Fruit fly (Drosophila melanogaster): ENCODE measurements around the gene Sirt1.

Gene Sirt1

DNA sequence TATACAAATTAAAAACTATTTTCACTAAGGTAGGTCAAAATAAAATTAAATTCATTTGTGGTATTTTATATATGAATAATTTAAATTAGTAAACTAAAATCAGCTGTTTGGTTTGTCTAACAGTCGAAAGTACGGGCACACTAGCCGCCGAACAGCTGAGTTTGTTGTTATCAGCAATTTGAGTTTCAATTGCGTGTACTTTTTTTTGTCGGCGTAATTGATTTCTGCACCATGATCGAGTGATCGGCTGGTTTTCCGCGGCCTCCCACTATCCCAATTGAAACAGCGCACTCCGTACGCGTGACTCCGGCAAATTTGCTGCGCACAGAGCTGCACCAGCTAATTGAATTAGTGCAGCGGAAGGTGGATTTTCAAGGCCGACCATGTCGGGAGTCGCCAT is 13.7 kb downstream of the Sirt1 start, which contains the start of gene Alg7 (continued):
- TF ChIP-seq disco-r (GFP tag; optimal IDR thresholded peaks at IDR 0.05) (no peak), CG10431 (GFP tag; optimal IDR thresholded peaks at IDR 0.05) (no peak), CG9876 (GFP tag; optimal IDR thresholded peaks at IDR 0.05) (no peak), ewg (GFP tag; optimal IDR thresholded peaks at IDR 0.05) (no peak), CG17802 (tag; optimal IDR thresholded peaks at IDR 0.05) (no peak), abd-A (tag; optimal IDR thresholded peaks at IDR 0.05) (no peak), fru (optimal IDR thresholded peaks at IDR 0.05) (no peak), psq (GFP tag; optimal IDR thresholded peaks at IDR 0.05) (no peak), PHDP (tag; optimal IDR thresholded peaks at IDR 0.05) (no peak), Lim3 (GFP tag; IDR thresholded peaks at IDR 0.05) (no peak), CG18764 (GFP tag; optimal IDR thresholded peaks at IDR 0.05) (no peak), CG18619 (GFP tag; optimal IDR thresholded peaks at IDR 0.05) (no peak), CG10543 (GFP tag; optimal IDR thresholded peaks at IDR 0.05) (no peak), CG3995 (GFP tag; optimal IDR thresholded peaks at IDR 0.05) (no peak), CG12071 (GFP tag; optimal IDR thresholded peaks at IDR 0.05) (no peak), CG8944 (GFP tag; optimal IDR thresholded peaks at IDR 0.05) (no peak), CG18599 (GFP tag; optimal IDR thresholded peaks at IDR 0.05) (no peak), pb (GFP tag; optimal IDR thresholded peaks at IDR 0.05) (no peak), dati (GFP tag; IDR thresholded peaks at IDR 0.05) (no peak), wor (GFP tag; IDR thresholded peaks at IDR 0.05) (no peak), Dip2 (GFP tag; IDR thresholded peaks at IDR 0.05) (no peak), kni (GFP tag; optimal IDR thresholded peaks at IDR 0.05) (no peak), stwl (tag; optimal IDR thresholded peaks at IDR 0.05) (peak; percentile 16), Sin3A (optimal IDR thresholded peaks at IDR 0.05) (peak; percentile 1), pzg (GFP tag; optimal IDR thresholded peaks at IDR 0.05) (peak; percentile 45), odd (GFP tag; optimal IDR thresholded peaks at IDR 0.05) (no peak), CG8765 (GFP tag; IDR thresholded peaks at IDR 0.05) (no peak), ftz-f1 (GFP tag; optimal IDR thresholded peaks at IDR 0.05) (peak; percentile 91), salm (tag; optimal IDR thresholded peaks at IDR 0.05) (no peak), Neu2 (GFP tag; optimal IDR thresholded peaks at IDR 0.05; ENCODE audit: borderline replicate concordance) (no peak), CG9437 (GFP tag; optimal IDR thresholded peaks at IDR 0.05) (no peak), CG15011 (GFP tag; optimal IDR thresholded peaks at IDR 0.05) (no peak), CG17829 (tag; optimal IDR thresholded peaks at IDR 0.05) (no peak), CG3407 (GFP tag; optimal IDR thresholded peaks at IDR 0.05) (no peak), CG9797 (GFP tag; optimal IDR thresholded peaks at IDR 0.05) (peak; percentile 72), CG15696 (tag; optimal IDR thresholded peaks at IDR 0.05) (no peak), bbx (GFP tag; IDR thresholded peaks at IDR 0.05; ENCODE audit: partially characterized antibody) (no peak), MTF-1 (GFP tag; optimal IDR thresholded peaks at IDR 0.05; ENCODE audit: borderline replicate concordance) (no peak), wdn (GFP tag; IDR thresholded peaks at IDR 0.05) (no peak), CG6854 (GFP tag; optimal IDR thresholded peaks at IDR 0.05) (no peak), CG43689 (GFP tag; IDR thresholded peaks at IDR 0.05) (no peak), dysf (GFP tag; IDR thresholded peaks at IDR 0.05) (no peak), D19B (GFP tag; optimal IDR thresholded peaks at IDR 0.05) (no peak), CG12744 (GFP tag; optimal IDR thresholded peaks at IDR 0.05) (no peak), Hr78 (GFP tag; optimal IDR thresholded peaks at IDR 0.05) (no peak), Sox102F (GFP tag; optimal IDR thresholded peaks at IDR 0.05) (no peak), CG14014 (GFP tag; IDR thresholded peaks at IDR 0.05) (no peak), CG13287 (GFP tag; IDR thresholded peaks at IDR 0.05; ENCODE audit: partially characterized antibody) (peak; percentile 50), CG1647 (GFP tag; optimal IDR thresholded peaks at IDR 0.05) (no peak), CG11560 (tag; IDR thresholded peaks at IDR 0.05) (no peak), tap (tag; optimal IDR thresholded peaks at IDR 0.05) (no peak), zfh2 (GFP tag; optimal IDR thresholded peaks at IDR 0.05) (no peak)

All from whole organism, embryonic.